Worm (Caenorhabditis elegans): ENCODE results near the gene rpb-6.

rpb-6 gene

DNA sequence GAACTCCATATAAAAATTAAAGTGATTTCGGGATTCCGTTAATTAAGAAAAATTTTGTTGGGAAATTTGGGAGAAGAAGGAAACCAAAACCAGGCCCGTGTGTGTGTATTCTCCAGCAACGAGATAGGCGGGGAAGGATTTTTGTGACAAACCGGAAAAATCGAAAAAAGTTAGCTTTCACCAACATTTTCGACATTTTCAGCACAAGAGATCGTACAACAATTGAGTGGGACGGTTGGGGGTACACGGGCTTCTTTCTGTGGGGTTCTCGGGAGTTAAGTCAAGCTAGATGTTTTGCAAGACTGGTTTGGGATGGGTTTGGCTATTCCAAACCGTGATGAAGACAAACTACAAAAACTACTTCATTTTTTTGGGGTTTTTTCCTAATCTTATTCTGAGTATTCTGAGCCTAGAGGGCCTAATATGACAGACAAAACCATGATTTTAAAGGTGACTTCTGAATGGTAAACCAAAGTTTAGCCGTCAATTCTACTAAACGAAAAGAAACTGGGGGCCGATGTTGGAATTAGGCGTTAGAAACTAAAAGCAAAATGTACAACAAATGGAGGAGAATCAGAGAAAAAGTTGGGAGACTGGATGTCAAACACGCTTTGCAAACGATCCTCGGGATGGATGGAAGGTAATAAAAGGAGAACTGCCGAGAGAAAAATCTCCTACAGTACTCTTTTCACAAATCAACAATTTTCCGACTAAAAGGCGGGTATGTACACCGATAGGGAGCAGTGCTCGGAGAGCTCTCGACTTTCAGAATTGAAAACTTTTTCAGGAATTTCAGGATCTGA, 36.3 kb upstream of the rpb-6 start (continued):
- no peak for TF ChIP-seq lin-15B (tag; optimal IDR thresholded peaks at IDR 0.05)
- no peak for TF ChIP-seq lin-39 (tag; optimal IDR thresholded peaks at IDR 0.05)
- peak; percentile 52 for TF ChIP-seq lin-29 (GFP tag; IDR thresholded peaks at IDR 0.05)
- no peak for TF ChIP-seq nhr-42 (GFP tag; IDR thresholded peaks at IDR 0.05)
- TF ChIP-seq lim-7 (GFP tag; IDR thresholded peaks at IDR 0.05), result peak; percentile 62; the same call in 1 of the 2 replicates
- TF ChIP-seq mdt-29 (GFP tag; IDR thresholded peaks at IDR 0.05), result peak; percentile 21; the same call in 1 of the 2 replicates
- 0 out of 2 replicates have a peak, but pooled peaks have one; percentile 6 for TF ChIP-seq F26F4.8 (GFP tag; conservative IDR thresholded peaks at IDR 0.05)
- no peak for TF ChIP-seq R02D3.7 (tag; optimal IDR thresholded peaks at IDR 0.05)
- TF ChIP-seq unc-62 (GFP tag; optimal IDR thresholded peaks at IDR 0.05 in 1 of 2), result peak in 1 of 2 experiments; percentile 72
- TF ChIP-seq unc-62 (tag; optimal IDR thresholded peaks at IDR 0.05), result no peak
- TF ChIP-seq F37D6.2 (tag; optimal IDR thresholded peaks at IDR 0.05), result no peak
- no peak for TF ChIP-seq zag-1 (tag; optimal IDR thresholded peaks at IDR 0.05)
- TF ChIP-seq spr-3 (GFP tag; optimal IDR thresholded peaks at IDR 0.05), result peak; percentile 36
- peak; percentile 4 for TF ChIP-seq nhr-6 (tag; optimal IDR thresholded peaks at IDR 0.05)
- TF ChIP-seq attf-4 (tag; optimal IDR thresholded peaks at IDR 0.05), result peak; percentile 22
- TF ChIP-seq zip-11 (GFP tag; IDR thresholded peaks at IDR 0.05), result no peak; the same call in 1 of the 2 replicates
- no peak for TF ChIP-seq daf-16 (GFP tag; optimal IDR thresholded peaks at IDR 0.05)
- TF ChIP-seq daf-16 (tag; optimal IDR thresholded peaks at IDR 0.05), result peak; percentile 17
- no peak for TF ChIP-seq nhr-77 (tag; optimal IDR thresholded peaks at IDR 0.05)
- TF ChIP-seq jun-1 (tag; optimal IDR thresholded peaks at IDR 0.05), result no peak
- no peak; the same call in 1 of the 2 replicates for TF ChIP-seq zfp-3 (GFP tag; conservative IDR thresholded peaks at IDR 0.05)
- no peak for TF ChIP-seq T20F7.1 (GFP tag; optimal IDR thresholded peaks at IDR 0.05)
- peak; percentile 87 for TF ChIP-seq egl-43 (GFP tag; IDR thresholded peaks at IDR 0.05)
- no peak for TF ChIP-seq nhr-11 (tag; optimal IDR thresholded peaks at IDR 0.05)
- TF ChIP-seq mxl-3 (GFP tag; optimal IDR thresholded peaks at IDR 0.05), result no peak
- no peak; the same call in 1 of the 2 replicates for TF ChIP-seq hmg-1.1 (GFP tag; IDR thresholded peaks at IDR 0.05)
- TF ChIP-seq duxl-1 (tag; optimal IDR thresholded peaks at IDR 0.05; ENCODE audit: poor library complexity), result no peak
- TF ChIP-seq vab-7 (GFP tag; IDR thresholded peaks at IDR 0.05), result 0 out of 2 replicates have a peak, but pooled peaks have one; percentile 9
- TF ChIP-seq ZK546.5 (tag; optimal IDR thresholded peaks at IDR 0.05), result no peak
- no peak for TF ChIP-seq lin-13 (GFP tag; optimal IDR thresholded peaks at IDR 0.05)
- no peak for TF ChIP-seq zip-2 (tag; optimal IDR thresholded peaks at IDR 0.05)
- TF ChIP-seq hif-1 (tag; optimal IDR thresholded peaks at IDR 0.05), result no peak
- no peak for TF ChIP-seq ceh-32 (tag; optimal IDR thresholded peaks at IDR 0.05; ENCODE audit: poor library complexity)
- no peak for TF ChIP-seq unc-39 (tag; optimal IDR thresholded peaks at IDR 0.05)
- no peak for TF ChIP-seq nhr-111 (GFP tag; optimal IDR thresholded peaks at IDR 0.05)
- peak; percentile 42; the same call in 1 of the 2 replicates for TF ChIP-seq saeg-2 (GFP tag; IDR thresholded peaks at IDR 0.05)
- TF ChIP-seq daf-12 (tag; optimal IDR thresholded peaks at IDR 0.05), result no peak
- peak; percentile 55; the same call in 1 of the 2 replicates for TF ChIP-seq ZK337.2 (GFP tag; IDR thresholded peaks at IDR 0.05)
- TF ChIP-seq madf-9 (GFP tag; conservative IDR thresholded peaks at IDR 0.05), result peak; percentile 4; the same call in 1 of the 2 replicates
- TF ChIP-seq skn-1 (tag; optimal IDR thresholded peaks at IDR 0.05), result no peak
- peak; percentile 57; the same call in 1 of the 2 replicates for TF ChIP-seq D1046.2 (GFP tag; IDR thresholded peaks at IDR 0.05)
- TF ChIP-seq spr-1 (tag; optimal IDR thresholded peaks at IDR 0.05), result no peak
- TF ChIP-seq F44E2.7 (GFP tag; IDR thresholded peaks at IDR 0.05), result no peak
- TF ChIP-seq ztf-7 (tag; optimal IDR thresholded peaks at IDR 0.05), result no peak
- TF ChIP-seq ctbp-1 (GFP tag; IDR thresholded peaks at IDR 0.05), result peak; percentile 67; the same call in 1 of the 2 replicates
- no peak; the same call in none of the 2 replicates for TF ChIP-seq lin-1 (GFP tag; IDR thresholded peaks at IDR 0.05)
- TF ChIP-seq pha-4 (GFP tag; IDR thresholded peaks at IDR 0.05), result no peak; the same call in none of the 2 replicates
- no peak for TF ChIP-seq pha-4 (tag; optimal IDR thresholded peaks at IDR 0.05)
- TF ChIP-seq php-3 (GFP tag; IDR thresholded peaks at IDR 0.05), result peak; percentile 51; the same call in 1 of the 2 replicates
- no peak for TF ChIP-seq nhr-10 (tag; optimal IDR thresholded peaks at IDR 0.05)
